Worm (Caenorhabditis elegans) whole organism, L4 larva: ENCODE data around the gene srd-13.

Source experiments
- F26F4.8 ChIP-seq: fragments of 200-800 bp; sonication (Bioruptor generic); conservative IDR thresholded peaks from 2 replicates; pipeline ENCODE4 v1.3.6; 2022; ENCODE audit warnings: missing genetic modification characterization, missing compliant biosample characterization
- T26A8.4 ChIP-seq: fragments of 200-800 bp; sonication (Bioruptor generic); IDR thresholded peaks from 2 replicates; pipeline ENCODE4 v1.3.6; 2022; ENCODE audit warnings: missing genetic modification characterization, missing compliant biosample characterization
- Y5F2A.4 ChIP-seq: fragments of 200-800 bp; sonication (Bioruptor generic); optimal IDR thresholded peaks from 2 replicates; lab custom pipeline; 2018; ENCODE audit warnings: mild to moderate bottlenecking, missing genetic modification characterization, missing compliant biosample characterization
- Y75B8A.6 ChIP-seq: fragments of 200-800 bp; sonication (Bioruptor generic); IDR thresholded peaks from 2 replicates; pipeline ENCODE4 v1.3.6; 2022; ENCODE audit warnings: missing genetic modification reagents, missing genetic modification characterization, missing compliant biosample characterization
- ZK546.5 ChIP-seq, 2 experiments: sonication (generic microtip); optimal IDR thresholded peaks; 2 replicates each; lab custom pipeline; 2017; ENCODE audit warnings: missing biosample characterization in 2 of 2, missing genetic modification characterization in 2 of 2
- aha-1 ChIP-seq: fragments of 150-350 bp; peaks from one replicate; lab custom pipeline; 2014; ENCODE audit warnings: missing biosample characterization, missing genetic modification characterization
- aly-2 ChIP-seq: sonication (generic microtip); optimal IDR thresholded peaks from 2 replicates; lab custom pipeline; 2018; ENCODE audit warnings: missing biosample characterization, missing genetic modification characterization
- ceh-20 ChIP-seq: fragments of 200-800 bp; sonication (Bioruptor generic); IDR thresholded peaks from 2 replicates; pipeline ENCODE4 v1.3.6; 2022; ENCODE audit warnings: missing genetic modification reagents, missing genetic modification characterization, missing compliant biosample characterization
- ceh-28 ChIP-seq: fragments of 150-350 bp; optimal IDR thresholded peaks from 2 replicates; lab custom pipeline; 2014; ENCODE audit warnings: missing biosample characterization, missing genetic modification reagents, missing genetic modification characterization
- ceh-82 ChIP-seq: sonication (generic microtip); optimal IDR thresholded peaks from 2 replicates; lab custom pipeline; 2017; ENCODE audit warnings: missing biosample characterization, missing genetic modification characterization
- ctbp-1 ChIP-seq: fragments of 200-800 bp; sonication (Bioruptor generic); IDR thresholded peaks from 2 replicates; pipeline ENCODE4 v1.3.6; 2022; ENCODE audit warnings: missing genetic modification reagents, missing genetic modification characterization, missing compliant biosample characterization
- daf-12 ChIP-seq: fragments of 150-350 bp; optimal IDR thresholded peaks from 2 replicates; lab custom pipeline; 2014; ENCODE audit warnings: missing biosample characterization, missing genetic modification reagents, missing genetic modification characterization
- daf-16 ChIP-seq, 3 experiments: sonication (generic microtip); optimal IDR thresholded peaks; 2 replicates each; lab custom pipeline; 2016 to 2017; ENCODE audit warnings: missing genetic modification characterization in 3 of 3, missing genetic modification reagents in 3 of 3, mild to moderate bottlenecking in 2 of 3, missing compliant biosample characterization in 2 of 3, missing biosample characterization in 1 of 3, moderate library complexity in 1 of 3
- dmd-6 ChIP-seq: fragments of 200-800 bp; sonication (Bioruptor generic); IDR thresholded peaks from 2 replicates; pipeline ENCODE4 v1.3.6; 2022; ENCODE audit warnings: missing genetic modification reagents, missing genetic modification characterization, missing compliant biosample characterization
- dmd-9 ChIP-seq: fragments of 200-800 bp; sonication (Bioruptor generic); IDR thresholded peaks from 2 replicates; pipeline ENCODE4 v1.3.6; 2022; ENCODE audit warnings: missing genetic modification reagents, missing genetic modification characterization, missing compliant biosample characterization
- duxl-1 ChIP-seq: sonication (generic microtip); optimal IDR thresholded peaks from 2 replicates; lab custom pipeline; 2016; ENCODE audit warnings: mild to moderate bottlenecking, missing genetic modification characterization, moderate library complexity, missing compliant biosample characterization; ENCODE audit not compliant: poor library complexity
- dve-1 ChIP-seq: sonication (generic microtip); optimal IDR thresholded peaks from 2 replicates; lab custom pipeline; 2017; ENCODE audit warnings: antibody characterized with exemption, mild to moderate bottlenecking, missing genetic modification characterization, missing compliant biosample characterization; ENCODE audit not compliant: insufficient read depth
- egl-43 ChIP-seq: fragments of 200-800 bp; sonication (Bioruptor generic); IDR thresholded peaks from 2 replicates; pipeline ENCODE4 v1.3.6; 2022; ENCODE audit warnings: missing genetic modification reagents, missing genetic modification characterization, missing compliant biosample characterization
- fos-1 ChIP-seq: fragments of 150-350 bp; optimal IDR thresholded peaks from 2 replicates; lab custom pipeline; 2014; ENCODE audit warnings: missing biosample characterization, missing genetic modification characterization
- hlh-11 ChIP-seq: fragments of 200-800 bp; sonication (Bioruptor generic); optimal IDR thresholded peaks from 2 replicates; lab custom pipeline; 2018; ENCODE audit warnings: mild to moderate bottlenecking, missing genetic modification characterization, missing compliant biosample characterization
- hlh-30 ChIP-seq: sonication (generic microtip); optimal IDR thresholded peaks from 2 replicates; lab custom pipeline; 2017; ENCODE audit warnings: antibody characterized with exemption, mild to moderate bottlenecking, missing genetic modification characterization, missing compliant biosample characterization; ENCODE audit not compliant: insufficient read depth
- lin-1 ChIP-seq: fragments of 200-800 bp; sonication (Bioruptor generic); IDR thresholded peaks from 2 replicates; pipeline ENCODE4 v1.3.6; 2022; ENCODE audit warnings: missing genetic modification reagents, missing genetic modification characterization, missing compliant biosample characterization
- lin-15B ChIP-seq: fragments of 150-350 bp; sonication (generic microtip); optimal IDR thresholded peaks from 3 replicates; lab custom pipeline; 2014; ENCODE audit warnings: missing biosample characterization, missing genetic modification characterization
- lin-29 ChIP-seq: fragments of 200-800 bp; sonication (Bioruptor generic); IDR thresholded peaks from 2 replicates; pipeline ENCODE4 v1.3.6; 2022; ENCODE audit warnings: missing genetic modification reagents, missing genetic modification characterization, missing compliant biosample characterization
- lin-39 ChIP-seq: fragments of 150-350 bp; optimal IDR thresholded peaks from 2 replicates; lab custom pipeline; 2014; ENCODE audit warnings: missing biosample characterization, missing genetic modification reagents, missing genetic modification characterization
- lsy-2 ChIP-seq, 2 experiments: fragments of 150-350 bp in 1 of 2; sonication (generic microtip) in 1 of 2; optimal IDR thresholded peaks; 2 replicates each; lab custom pipeline; 2014 to 2017; ENCODE audit warnings: missing biosample characterization in 2 of 2, missing genetic modification characterization in 2 of 2
- madf-9 ChIP-seq: fragments of 200-800 bp; sonication (Bioruptor generic); conservative IDR thresholded peaks from 2 replicates; pipeline ENCODE4 v1.3.6; 2022; ENCODE audit warnings: missing genetic modification reagents, missing genetic modification characterization, missing compliant biosample characterization
- mdl-1 ChIP-seq, 2 experiments: fragments of 150-350 bp in 1 of 2; sonication (generic microtip) in 1 of 2; optimal IDR thresholded peaks; 2 replicates each; lab custom pipeline; 2014 to 2017; ENCODE audit warnings: missing biosample characterization in 2 of 2, missing genetic modification characterization in 2 of 2
- mdt-29 ChIP-seq: fragments of 200-800 bp; sonication (Bioruptor generic); IDR thresholded peaks from 2 replicates; pipeline ENCODE4 v1.3.6; 2022; ENCODE audit warnings: missing genetic modification reagents, missing genetic modification characterization, missing compliant biosample characterization
- mes-2 ChIP-seq: sonication (generic microtip); optimal IDR thresholded peaks from 2 replicates; lab custom pipeline; 2016; ENCODE audit warnings: missing genotype, mild to moderate bottlenecking, missing genetic modification characterization, missing compliant biosample characterization; ENCODE audit not compliant: poor library complexity, severe bottlenecking
- mxl-2 ChIP-seq: fragments of 200-800 bp; sonication (Bioruptor generic); conservative IDR thresholded peaks from 2 replicates; pipeline ENCODE4 v1.3.6; 2022; ENCODE audit warnings: missing genetic modification reagents, missing genetic modification characterization, missing compliant biosample characterization
- nhr-10 ChIP-seq: fragments of 150-350 bp; optimal IDR thresholded peaks from 2 replicates; lab custom pipeline; 2014; ENCODE audit warnings: missing biosample characterization, missing genetic modification characterization
- nhr-111 ChIP-seq: fragments of 200-800 bp; sonication (Bioruptor generic); optimal IDR thresholded peaks from 2 replicates; lab custom pipeline; 2018; ENCODE audit warnings: mild to moderate bottlenecking, missing genetic modification characterization, missing compliant biosample characterization
- nhr-237 ChIP-seq: sonication (generic microtip); optimal IDR thresholded peaks from 2 replicates; lab custom pipeline; 2017; ENCODE audit warnings: missing biosample characterization, missing genetic modification characterization
- nhr-28 ChIP-seq: fragments of 150-350 bp; optimal IDR thresholded peaks from 2 replicates; lab custom pipeline; 2014; ENCODE audit warnings: missing biosample characterization, missing genetic modification characterization
- nhr-41 ChIP-seq: fragments of 200-800 bp; sonication (Bioruptor generic); IDR thresholded peaks from 2 replicates; pipeline ENCODE4 v1.3.6; 2022; ENCODE audit warnings: missing genetic modification reagents, missing genetic modification characterization, missing compliant biosample characterization
- nhr-48 ChIP-seq: sonication (generic microtip); optimal IDR thresholded peaks from 2 replicates; lab custom pipeline; 2016; ENCODE audit warnings: mild to moderate bottlenecking, missing genetic modification characterization, missing compliant biosample characterization
- nhr-76 ChIP-seq: fragments of 150-350 bp; optimal IDR thresholded peaks from 2 replicates; lab custom pipeline; 2014; ENCODE audit warnings: missing biosample characterization, missing genetic modification characterization
- php-3 ChIP-seq: fragments of 200-800 bp; sonication (Bioruptor generic); IDR thresholded peaks from 2 replicates; pipeline ENCODE4 v1.3.6; 2022; ENCODE audit warnings: missing genetic modification reagents, missing genetic modification characterization, missing compliant biosample characterization
- rbr-2 ChIP-seq: sonication (generic microtip); optimal IDR thresholded peaks from 2 replicates; lab custom pipeline; 2016; ENCODE audit warnings: missing genotype, missing genetic modification characterization, missing compliant biosample characterization
- sdz-12 ChIP-seq: fragments of 200-800 bp; sonication (Bioruptor generic); optimal IDR thresholded peaks from 2 replicates; lab custom pipeline; 2018; ENCODE audit warnings: mild to moderate bottlenecking, missing genetic modification characterization, missing compliant biosample characterization
- set-16 ChIP-seq: fragments of 200-800 bp; sonication (Bioruptor generic); IDR thresholded peaks from 2 replicates; pipeline ENCODE4 v1.3.6; 2022; ENCODE audit warnings: missing genetic modification reagents, missing genetic modification characterization, missing compliant biosample characterization
- skn-1 ChIP-seq: fragments of 150-350 bp; optimal IDR thresholded peaks from 2 replicates; lab custom pipeline; 2014; ENCODE audit warnings: missing biosample characterization, missing genetic modification characterization
- tag-97 ChIP-seq: fragments of 200-800 bp; sonication (Bioruptor generic); IDR thresholded peaks from 2 replicates; pipeline ENCODE4 v1.3.6; 2022; ENCODE audit warnings: missing genetic modification characterization, missing compliant biosample characterization
- tra-1 ChIP-seq: fragments of 200-800 bp; sonication (Bioruptor generic); IDR thresholded peaks from 2 replicates; pipeline ENCODE4 v1.3.6; 2022; ENCODE audit warnings: missing genetic modification reagents, missing genetic modification characterization, missing compliant biosample characterization
- unc-130 ChIP-seq: sonication (generic microtip); optimal IDR thresholded peaks from 2 replicates; lab custom pipeline; 2016; ENCODE audit warnings: missing genetic modification reagents, missing genetic modification characterization, missing compliant biosample characterization
- unc-39 ChIP-seq: sonication (generic microtip); optimal IDR thresholded peaks from 2 replicates; lab custom pipeline; 2017; ENCODE audit warnings: missing biosample characterization, missing genetic modification characterization
- vab-7 ChIP-seq: fragments of 200-800 bp; sonication (Bioruptor generic); IDR thresholded peaks from 2 replicates; pipeline ENCODE4 v1.3.6; 2022; ENCODE audit warnings: missing genetic modification reagents, missing genetic modification characterization, missing compliant biosample characterization
- zag-1 ChIP-seq: fragments of 150-350 bp; optimal IDR thresholded peaks from 2 replicates; lab custom pipeline; 2014; ENCODE audit warnings: missing biosample characterization, missing genetic modification characterization
- zip-2 ChIP-seq: fragments of 150-350 bp; optimal IDR thresholded peaks from 2 replicates; lab custom pipeline; 2014; ENCODE audit warnings: missing biosample characterization, missing genetic modification characterization
- ztf-7 ChIP-seq: fragments of 150-350 bp; optimal IDR thresholded peaks from 2 replicates; lab custom pipeline; 2014; ENCODE audit warnings: missing biosample characterization, missing genetic modification characterization

The srd-13 gene

DNA sequence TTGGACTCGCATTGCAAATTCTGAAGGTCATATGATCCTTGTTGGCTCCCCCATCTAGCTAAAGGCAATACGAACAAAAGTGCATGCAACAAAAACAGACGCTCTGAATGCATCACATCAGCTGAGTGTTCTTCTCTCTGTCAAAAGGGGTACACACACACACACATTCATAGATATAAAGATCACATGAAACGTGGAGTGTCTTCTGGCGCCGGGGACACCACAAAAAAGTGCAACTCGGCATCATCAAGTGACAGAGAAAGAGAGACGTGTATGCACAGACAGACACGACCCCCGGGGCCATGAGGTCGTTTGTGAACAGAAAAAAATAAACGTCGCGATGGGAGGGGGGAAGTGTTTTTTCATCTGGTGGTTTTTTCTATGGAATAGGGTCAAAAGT lies 28.1 kb downstream of the srd-13 start:
- TF ChIP-seq set-16 (GFP tag; lab: Robert Waterston, UW) (peak; percentile 43; the same call in 1 of the 2 replicates), hlh-30 (tag; lab: Kevin White, UChicago) (peak; percentile 99), skn-1 (tag; lab: Kevin White, UChicago) (no peak), ztf-7 (tag; lab: Kevin White, UChicago) (no peak), mxl-2 (no peak), sdz-12 (GFP tag; lab: Kevin White, UChicago) (no peak), lin-15B (no peak), tag-97 (0 out of 2 replicates have a peak, but pooled peaks have one; percentile 6), nhr-10 (tag; lab: Kevin White, UChicago) (peak; percentile 71), ceh-82 (tag; lab: Kevin White, UChicago) (no peak), lin-29 (GFP tag; lab: Robert Waterston, UW) (0 out of 2 replicates have a peak, but pooled peaks have one; percentile 19), aly-2 (tag; lab: Kevin White, UChicago) (no peak), daf-12 (tag; lab: Kevin White, UChicago) (no peak), nhr-41 (no peak), mes-2 (tag; lab: Kevin White, UChicago) (peak; percentile 65), nhr-48 (tag; lab: Kevin White, UChicago) (no peak), nhr-76 (no peak), zip-2 (tag; lab: Kevin White, UChicago) (no peak), unc-39 (tag; lab: Kevin White, UChicago) (no peak), hlh-11 (peak; percentile 98), vab-7 (GFP tag; lab: Robert Waterston, UW) (no peak), nhr-28 (tag; lab: Kevin White, UChicago) (peak; percentile 98), ctbp-1 (GFP tag; lab: Robert Waterston, UW) (peak; percentile 84), duxl-1 (no peak), mdl-1 (tag; optimal IDR thresholded peaks at IDR 0.05; lab: Kevin White, UChicago) (peak; percentile 80 to 96), Y75B8A.6 (no peak), mdt-29 (GFP tag; lab: Robert Waterston, UW) (0 out of 2 replicates have a peak, but pooled peaks have one; percentile 41), nhr-111 (GFP tag; lab: Kevin White, UChicago) (no peak), madf-9 (GFP tag; lab: Robert Waterston, UW) (no peak), ceh-28 (tag; lab: Kevin White, UChicago) (no peak), lin-1 (GFP tag; lab: Robert Waterston, UW) (no peak), aha-1 (tag; lab: Kevin White, UChicago) (peak; percentile 64), tra-1 (peak; percentile 86), dmd-6 (GFP tag; lab: Robert Waterston, UW) (peak; percentile 65), nhr-237 (tag; lab: Kevin White, UChicago) (no peak), T26A8.4 (GFP tag; lab: Robert Waterston, UW) (no peak; the same call in 1 of the 2 replicates), unc-130 (GFP tag; lab: Kevin White, UChicago) (no peak), zag-1 (tag; lab: Kevin White, UChicago) (peak; percentile 6), daf-16 (GFP tag; optimal IDR thresholded peaks at IDR 0.05; lab: Kevin White, UChicago) (peak in 1 of 2 experiments; percentile 94), daf-16 (tag; optimal IDR thresholded peaks at IDR 0.05; lab: Kevin White, UChicago) (peak; percentile 66), php-3 (GFP tag; lab: Robert Waterston, UW) (no peak), lsy-2 (tag; optimal IDR thresholded peaks at IDR 0.05; lab: Kevin White, UChicago) (peak; percentile 83 to 89), Y5F2A.4 (GFP tag; lab: Kevin White, UChicago) (peak; percentile 29), ZK546.5 (tag; optimal IDR thresholded peaks at IDR 0.05; lab: Kevin White, UChicago) (no peak), egl-43 (GFP tag; lab: Robert Waterston, UW) (peak; percentile 75; the same call in 1 of the 2 replicates), dmd-9 (GFP tag; lab: Robert Waterston, UW) (no peak), lin-39 (tag; lab: Kevin White, UChicago) (no peak), fos-1 (tag; lab: Kevin White, UChicago) (no peak), dve-1 (peak; percentile 93), ceh-20 (peak; percentile 91), F26F4.8 (no peak), rbr-2 (tag; lab: Kevin White, UChicago) (peak; percentile 86)
